Fruit fly (Drosophila melanogaster): ENCODE data around the gene mbf1.

mbf1 gene

dm6 chr3L:16612972-16613371 is 38.7 kb downstream of the mbf1 start (continued):
- no peak for TF ChIP-seq CG10654 (GFP tag; optimal IDR thresholded peaks at IDR 0.05)
- TF ChIP-seq CG8290 (GFP tag; optimal IDR thresholded peaks at IDR 0.05): no peak
- peak in 1 of 2 experiments; percentile 59 for TF ChIP-seq CG8290 (tag; optimal IDR thresholded peaks at IDR 0.05)
- no peak for TF ChIP-seq Aef1 (GFP tag; IDR thresholded peaks at IDR 0.05)
- TF ChIP-seq CG32532 (GFP tag; IDR thresholded peaks at IDR 0.05): peak; percentile 59
- no peak for TF ChIP-seq Atf-2 (GFP tag; optimal IDR thresholded peaks at IDR 0.05)
- no peak for TF ChIP-seq tna (GFP tag; IDR thresholded peaks at IDR 0.05; ENCODE audit: partially characterized antibody)
- no peak for TF ChIP-seq psq (GFP tag; optimal IDR thresholded peaks at IDR 0.05)
- TF ChIP-seq GATAe (GFP tag; conservative IDR thresholded peaks at IDR 0.05): no peak
- TF ChIP-seq CG18599 (GFP tag; optimal IDR thresholded peaks at IDR 0.05): no peak
- no peak for TF ChIP-seq CG2129 (GFP tag; IDR thresholded peaks at IDR 0.05; ENCODE audit: partially characterized antibody)
- no peak for TF ChIP-seq lola (GFP tag; optimal IDR thresholded peaks at IDR 0.05)
- TF ChIP-seq Pdp1 (GFP tag; optimal IDR thresholded peaks at IDR 0.05): no peak
- TF ChIP-seq CG7745 (tag; optimal IDR thresholded peaks at IDR 0.05): no peak
- peak; percentile 13 for TF ChIP-seq HLH54F (GFP tag; optimal IDR thresholded peaks at IDR 0.05)
- peak; percentile 41; the same call in 1 of the 4 replicates for TF ChIP-seq Gug (GFP tag; IDR thresholded peaks at IDR 0.05)
- no peak for TF ChIP-seq sens-2 (GFP tag; IDR thresholded peaks at IDR 0.05)
- TF ChIP-seq CG3163 (GFP tag; optimal IDR thresholded peaks at IDR 0.05): no peak
- TF ChIP-seq lilli (GFP tag; optimal IDR thresholded peaks at IDR 0.05): peak; percentile 17
- TF ChIP-seq CG15073 (GFP tag; optimal IDR thresholded peaks at IDR 0.05): no peak
- TF ChIP-seq zfh2 (GFP tag; optimal IDR thresholded peaks at IDR 0.05): peak; percentile 27
- TF ChIP-seq CG13775 (GFP tag; optimal IDR thresholded peaks at IDR 0.05): peak; percentile 6
- TF ChIP-seq CG6791 (GFP tag; IDR thresholded peaks at IDR 0.05; ENCODE audit: partially characterized antibody): no peak
- no peak for TF ChIP-seq CG2678 (tag; optimal IDR thresholded peaks at IDR 0.05)
- TF ChIP-seq CG1602 (GFP tag; optimal IDR thresholded peaks at IDR 0.05): no peak
- TF ChIP-seq Xbp1 (GFP tag; optimal IDR thresholded peaks at IDR 0.05): no peak
- TF ChIP-seq CG7786 (GFP tag; optimal IDR thresholded peaks at IDR 0.05): no peak
- peak; percentile 42 for TF ChIP-seq CG3281 (GFP tag; optimal IDR thresholded peaks at IDR 0.05)
- no peak for TF ChIP-seq tin (GFP tag; optimal IDR thresholded peaks at IDR 0.05)
- no peak for TF ChIP-seq Nf-YA (GFP tag; IDR thresholded peaks at IDR 0.05)
- TF ChIP-seq CG10543 (GFP tag; optimal IDR thresholded peaks at IDR 0.05): peak; percentile 51
- no peak for TF ChIP-seq Doc3 (GFP tag; IDR thresholded peaks at IDR 0.05; ENCODE audit: partially characterized antibody)
- TF ChIP-seq CG3847 (GFP tag; IDR thresholded peaks at IDR 0.05): no peak
- TF ChIP-seq ftz-f1 (GFP tag; optimal IDR thresholded peaks at IDR 0.05): no peak
- no peak for TF ChIP-seq ind (GFP tag; optimal IDR thresholded peaks at IDR 0.05)
- TF ChIP-seq yki (optimal IDR thresholded peaks at IDR 0.05): no peak
- TF ChIP-seq ro (GFP tag; IDR thresholded peaks at IDR 0.05): no peak
- no peak for TF ChIP-seq Ets97D (GFP tag; optimal IDR thresholded peaks at IDR 0.05)
- no peak for TF ChIP-seq CG15479 (GFP tag; optimal IDR thresholded peaks at IDR 0.05)
- TF ChIP-seq HLH4C (GFP tag; IDR thresholded peaks at IDR 0.05; ENCODE audit: partially characterized antibody): 0 out of 3 replicates have a peak, but pooled peaks have one; percentile 21
- TF ChIP-seq CG7372 (GFP tag; IDR thresholded peaks at IDR 0.05): no peak
- TF ChIP-seq Med (GFP tag): peak; percentile 83
- peak; percentile 1 for TF ChIP-seq CG18619 (GFP tag; optimal IDR thresholded peaks at IDR 0.05)
- TF ChIP-seq CG2712 (tag; optimal IDR thresholded peaks at IDR 0.05): peak; percentile 4
- TF ChIP-seq pho (GFP tag; optimal IDR thresholded peaks at IDR 0.05): no peak
- no peak for TF ChIP-seq her (GFP tag; optimal IDR thresholded peaks at IDR 0.05)
- no peak for TF ChIP-seq emc (GFP tag; optimal IDR thresholded peaks at IDR 0.05)
- TF ChIP-seq CG10209 (GFP tag; optimal IDR thresholded peaks at IDR 0.05): no peak
- no peak for TF ChIP-seq CG17568 (GFP tag; optimal IDR thresholded peaks at IDR 0.05)
- no peak for TF ChIP-seq jing (GFP tag; optimal IDR thresholded peaks at IDR 0.05)
- no peak for TF ChIP-seq H2.0 (GFP tag; IDR thresholded peaks at IDR 0.05)
- no peak for TF ChIP-seq hth (optimal IDR thresholded peaks at IDR 0.05)

All from whole organism, embryonic.